Fruit fly (Drosophila melanogaster): ENCODE measurements around the gene CG6726.

CG6726 gene

dm6 chr3R:23051639-23052125 lies 39.8 kb upstream of the CG6726 start, which contains the start of gene Gr94a:
Gr94a (plus strand) TSS chr3R:23051689.
- TF ChIP-seq OdsH (GFP tag; optimal IDR thresholded peaks at IDR 0.05) (no peak), Rel (GFP tag; optimal IDR thresholded peaks at IDR 0.05) (no peak), Rel (tag; optimal IDR thresholded peaks at IDR 0.05) (no peak), N (GFP tag; optimal IDR thresholded peaks at IDR 0.05) (no peak), GATAd (GFP tag; optimal IDR thresholded peaks at IDR 0.05) (no peak), rgr (GFP tag; optimal IDR thresholded peaks at IDR 0.05) (no peak)

- TF ChIP-seq CG32264 (GFP tag; optimal IDR thresholded peaks at IDR 0.05) (no peak), OdsH (GFP tag; optimal IDR thresholded peaks at IDR 0.05) (no peak), ey (GFP tag; optimal IDR thresholded peaks at IDR 0.05) (no peak), psq (GFP tag; optimal IDR thresholded peaks at IDR 0.05) (no peak), h (GFP tag; optimal IDR thresholded peaks at IDR 0.05) (no peak), dl (GFP tag; optimal IDR thresholded peaks at IDR 0.05; ENCODE audit: insufficient read depth in 1 of 2, partially characterized antibody in 2 of 2) (no peak), rgr (GFP tag; optimal IDR thresholded peaks at IDR 0.05) (no peak), CrebA (GFP tag; optimal IDR thresholded peaks at IDR 0.05; ENCODE audit: borderline replicate concordance) (no peak), CG9705 (GFP tag; optimal IDR thresholded peaks at IDR 0.05) (no peak), Mio (GFP tag; optimal IDR thresholded peaks at IDR 0.05) (no peak), tai (GFP tag; optimal IDR thresholded peaks at IDR 0.05) (no peak)
These were observed 38.3 kb upstream of the CG6726 start for dm6 chr3R:23053135-23053730.

dm6 chr3R:23053936-23054335 lies 37.6 kb upstream of the CG6726 start, which contains the start of gene p53:
p53 (minus strand) TSS chr3R:23054082.
- TF ChIP-seq Sp1 (GFP tag; optimal IDR thresholded peaks at IDR 0.05) (peak; percentile 53), h (GFP tag; optimal IDR thresholded peaks at IDR 0.05) (peak; percentile 55), CG9705 (GFP tag; optimal IDR thresholded peaks at IDR 0.05) (peak; percentile 63), sv (GFP tag; optimal IDR thresholded peaks at IDR 0.05) (peak; percentile 64), CrebA (GFP tag; optimal IDR thresholded peaks at IDR 0.05; ENCODE audit: borderline replicate concordance) (no peak), dsf (GFP tag; optimal IDR thresholded peaks at IDR 0.05; ENCODE audit: borderline replicate concordance) (no peak), rgr (GFP tag; optimal IDR thresholded peaks at IDR 0.05) (peak; percentile 68), usp (GFP tag; optimal IDR thresholded peaks at IDR 0.05) (no peak), OdsH (GFP tag; optimal IDR thresholded peaks at IDR 0.05) (peak; percentile 51), GATAd (GFP tag; optimal IDR thresholded peaks at IDR 0.05) (no peak), ey (GFP tag; optimal IDR thresholded peaks at IDR 0.05) (no peak), brk (GFP tag; optimal IDR thresholded peaks at IDR 0.05) (no peak), woc (GFP tag; optimal IDR thresholded peaks at IDR 0.05) (no peak), psq (GFP tag; optimal IDR thresholded peaks at IDR 0.05) (no peak), Dif (GFP tag; optimal IDR thresholded peaks at IDR 0.05; ENCODE audit: partially characterized antibody) (no peak), dl (GFP tag; optimal IDR thresholded peaks at IDR 0.05; ENCODE audit: insufficient read depth in 1 of 2, partially characterized antibody in 2 of 2) (no peak), Hr78 (GFP tag; optimal IDR thresholded peaks at IDR 0.05) (no peak), sage (GFP tag; optimal IDR thresholded peaks at IDR 0.05) (no peak), fru (GFP tag; optimal IDR thresholded peaks at IDR 0.05) (peak; percentile 20), Hr83 (GFP tag; optimal IDR thresholded peaks at IDR 0.05; ENCODE audit: poor library complexity, severe bottlenecking) (peak; percentile 62), lola (GFP tag; optimal IDR thresholded peaks at IDR 0.05) (no peak), HLH106 (tag; optimal IDR thresholded peaks at IDR 0.05) (peak; percentile 60), Rel (GFP tag; optimal IDR thresholded peaks at IDR 0.05) (no peak), Rel (tag; optimal IDR thresholded peaks at IDR 0.05) (no peak), pan (optimal IDR thresholded peaks at IDR 0.05) (no peak), CG32264 (GFP tag; optimal IDR thresholded peaks at IDR 0.05) (peak; percentile 41), N (GFP tag; optimal IDR thresholded peaks at IDR 0.05) (no peak), tai (GFP tag; optimal IDR thresholded peaks at IDR 0.05) (no peak), Abd-B (GFP tag; optimal IDR thresholded peaks at IDR 0.05) (no peak), Mio (GFP tag; optimal IDR thresholded peaks at IDR 0.05) (no peak), Dfd (GFP tag; optimal IDR thresholded peaks at IDR 0.05) (no peak), Myc (optimal IDR thresholded peaks at IDR 0.05) (no peak), Vsx2 (GFP tag; optimal IDR thresholded peaks at IDR 0.05; ENCODE audit: partially characterized antibody) (no peak), Jra (GFP tag; optimal IDR thresholded peaks at IDR 0.05) (no peak), foxo (GFP tag; optimal IDR thresholded peaks at IDR 0.05) (peak in 1 of 2 experiments; percentile 39), dmrt93B (GFP tag; optimal IDR thresholded peaks at IDR 0.05) (peak; percentile 69), jim (GFP tag; optimal IDR thresholded peaks at IDR 0.05) (no peak), Hnf4 (GFP tag; optimal IDR thresholded peaks at IDR 0.05) (no peak), br (GFP tag; optimal IDR thresholded peaks at IDR 0.05) (peak; percentile 47)

Measured in whole organism, wandering third instar larva.